Fruit fly (Drosophila melanogaster): Measurements from ENCODE around the gene wupA.
A peak's percentile ranks its signal among the peaks of the same experiment; 100 is the strongest.

wupA gene

DNA sequence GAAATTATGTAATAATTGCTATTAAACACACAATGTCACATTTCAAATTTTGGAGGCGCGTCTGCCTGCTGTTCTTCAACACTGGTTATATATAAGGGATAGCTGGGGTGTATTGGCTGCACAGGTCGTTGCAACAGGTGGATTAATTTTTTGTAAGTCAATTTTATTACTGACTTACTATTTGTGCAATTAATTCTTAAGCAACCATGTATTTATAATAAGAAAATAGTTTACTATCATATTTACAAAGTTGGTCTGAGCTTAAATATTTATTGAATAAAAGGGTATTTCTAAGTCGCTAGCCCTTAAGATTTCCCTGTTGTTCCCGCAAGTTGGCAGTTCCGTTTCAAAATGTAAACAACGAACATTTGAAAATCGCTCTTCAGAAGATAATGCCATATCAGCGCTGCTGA, 23.9 kb downstream of the wupA start, which contains the start of gene RhoGAP16F (continued):
- TF ChIP-seq HmgD (GFP tag; optimal IDR thresholded peaks at IDR 0.05) (no peak), CG2712 (tag; optimal IDR thresholded peaks at IDR 0.05) (peak; percentile 88), CG7839 (tag; optimal IDR thresholded peaks at IDR 0.05) (peak; percentile 88), cas (GFP tag; IDR thresholded peaks at IDR 0.05) (0 out of 2 replicates have a peak, but pooled peaks have one; percentile 25), CG5953 (GFP tag; IDR thresholded peaks at IDR 0.05) (peak; percentile 64; the same call in 1 of the 2 replicates), ewg (GFP tag; optimal IDR thresholded peaks at IDR 0.05) (peak; percentile 71), CG7357 (GFP tag; IDR thresholded peaks at IDR 0.05) (peak; percentile 71; the same call in 2 of the 3 replicates), sens (GFP tag) (peak; percentile 95), zfh2 (GFP tag; optimal IDR thresholded peaks at IDR 0.05) (peak; percentile 79), gt (GFP tag; IDR thresholded peaks at IDR 0.05) (no peak; the same call in 1 of the 2 replicates), CG9797 (GFP tag; optimal IDR thresholded peaks at IDR 0.05) (no peak), CG18476 (GFP tag; optimal IDR thresholded peaks at IDR 0.05) (peak; percentile 69), Antp (GFP tag; optimal IDR thresholded peaks at IDR 0.05) (peak; percentile 63), CG17802 (tag; optimal IDR thresholded peaks at IDR 0.05) (peak; percentile 51), CG30403 (GFP tag; optimal IDR thresholded peaks at IDR 0.05) (peak; percentile 91), lola (GFP tag; optimal IDR thresholded peaks at IDR 0.05) (peak in 1 of 3 experiments; percentile 78), CG9876 (GFP tag; optimal IDR thresholded peaks at IDR 0.05) (peak; percentile 57), CG34422 (GFP tag; IDR thresholded peaks at IDR 0.05) (peak; percentile 87), Optix (GFP tag; IDR thresholded peaks at IDR 0.05) (peak; percentile 68; the same call in 1 of the 3 replicates), gsb-n (tag; optimal IDR thresholded peaks at IDR 0.05) (peak; percentile 83), Fer3 (tag; optimal IDR thresholded peaks at IDR 0.05) (peak; percentile 84), cwo (GFP tag; optimal IDR thresholded peaks at IDR 0.05) (peak; percentile 73), CG33213 (GFP tag; optimal IDR thresholded peaks at IDR 0.05) (peak; percentile 59), schlank (tag; optimal IDR thresholded peaks at IDR 0.05) (peak; percentile 50), CG8944 (GFP tag; optimal IDR thresholded peaks at IDR 0.05) (peak; percentile 67), her (GFP tag; optimal IDR thresholded peaks at IDR 0.05) (peak; percentile 29), E2f1 (GFP tag; IDR thresholded peaks at IDR 0.05) (peak; percentile 78), BEAF-32 (GFP tag; optimal IDR thresholded peaks at IDR 0.05) (peak; percentile 23), CkIIα-i1 (GFP tag; IDR thresholded peaks at IDR 0.05) (peak; percentile 32; the same call in 1 of the 2 replicates), klu (GFP tag; IDR thresholded peaks at IDR 0.05) (peak; percentile 78), Trl (optimal IDR thresholded peaks at IDR 0.05) (no peak), Trl (GFP tag; optimal IDR thresholded peaks at IDR 0.05) (peak; percentile 78), Scr (GFP tag; IDR thresholded peaks at IDR 0.05; ENCODE audit: partially characterized antibody) (no peak), CG12299 (tag; optimal IDR thresholded peaks at IDR 0.05) (peak; percentile 53), CHES-1-like (GFP tag; optimal IDR thresholded peaks at IDR 0.05) (peak; percentile 28), chinmo (GFP tag; IDR thresholded peaks at IDR 0.05; ENCODE audit: partially characterized antibody) (no peak), CG10274 (GFP tag; optimal IDR thresholded peaks at IDR 0.05) (peak; percentile 64), ara (GFP tag; IDR thresholded peaks at IDR 0.05) (peak; percentile 79), CG18619 (GFP tag; optimal IDR thresholded peaks at IDR 0.05) (peak; percentile 79), Ssrp (tag; optimal IDR thresholded peaks at IDR 0.05) (peak; percentile 82), dimm (GFP tag; IDR thresholded peaks at IDR 0.05) (peak; percentile 48; the same call in 1 of the 2 replicates), MBD-R2 (GFP tag; IDR thresholded peaks at IDR 0.05) (peak; percentile 72), CG6654 (GFP tag; optimal IDR thresholded peaks at IDR 0.05) (peak; percentile 38), CG17186 (GFP tag; optimal IDR thresholded peaks at IDR 0.05) (no peak), CG9609 (GFP tag; optimal IDR thresholded peaks at IDR 0.05) (peak; percentile 60), ken (GFP tag; IDR thresholded peaks at IDR 0.05) (peak; percentile 83; the same call in 2 of the 3 replicates), zen2 (GFP tag; IDR thresholded peaks at IDR 0.05; ENCODE audit: partially characterized antibody) (no peak), pzg (GFP tag; optimal IDR thresholded peaks at IDR 0.05) (peak; percentile 39), gcm (GFP tag; optimal IDR thresholded peaks at IDR 0.05) (peak; percentile 76), Nf-YA (GFP tag; IDR thresholded peaks at IDR 0.05) (peak; percentile 43; the same call in 1 of the 2 replicates)
